Worm (Caenorhabditis elegans) whole organism, L1 larva: ENCODE measurements around the gene T23B12.5.

Experiments used
- C16A3.4 ChIP-seq: fragments of 150-350 bp; optimal IDR thresholded peaks from 2 replicates; lab custom pipeline; 2014; ENCODE audit warnings: missing biosample characterization, missing genetic modification characterization
- F16B12.6 ChIP-seq: fragments of 150-350 bp; optimal IDR thresholded peaks from 2 replicates; lab custom pipeline; 2014; ENCODE audit warnings: missing biosample characterization, missing genetic modification characterization
- Y116A8C.19 ChIP-seq: sonication (generic microtip); optimal IDR thresholded peaks from 2 replicates; lab custom pipeline; 2016; ENCODE audit warnings: missing compliant biosample characterization, missing genetic modification characterization, borderline replicate concordance
- aha-1 ChIP-seq: fragments of 150-350 bp; optimal IDR thresholded peaks from 2 replicates; lab custom pipeline; 2014; ENCODE audit warnings: missing biosample characterization, missing genetic modification characterization
- ama-1 ChIP-seq: fragments of 150-350 bp; optimal IDR thresholded peaks from 2 replicates; lab custom pipeline; 2014
- blmp-1 ChIP-seq: fragments of 150-350 bp; optimal IDR thresholded peaks from 2 replicates; lab custom pipeline; 2014; ENCODE audit warnings: missing biosample characterization, missing genetic modification characterization
- ceh-63 ChIP-seq: fragments of 200-800 bp; sonication (Bioruptor generic); optimal IDR thresholded peaks from 2 replicates; lab custom pipeline; 2018; ENCODE audit warnings: mild to moderate bottlenecking, missing genetic modification characterization, missing compliant biosample characterization
- ceh-82 ChIP-seq, 3 experiments: fragments of 150-350 bp in 1 of 3; sonication (generic microtip) in 2 of 3; optimal IDR thresholded peaks; 2 replicates each; lab custom pipeline; 2014 to 2017; ENCODE audit warnings: missing biosample characterization in 3 of 3, missing genetic modification characterization in 3 of 3
- ceh-88 ChIP-seq: fragments of 200-800 bp; sonication (Bioruptor generic); IDR thresholded peaks from 2 replicates; pipeline ENCODE4 v1.3.6; 2022; ENCODE audit warnings: missing genetic modification characterization, missing compliant biosample characterization
- dpl-1 ChIP-seq, 3 experiments: fragments of 150-350 bp in 2 of 3; sonication (generic microtip) in 1 of 3; optimal IDR thresholded peaks; 2 replicates each; lab custom pipeline; 2014 to 2017; ENCODE audit warnings: missing biosample characterization in 3 of 3, missing genetic modification characterization in 3 of 3, missing genetic modification reagents in 3 of 3
- efl-1 ChIP-seq, 4 experiments: fragments of 150-350 bp; optimal IDR thresholded peaks in 3 of 4; peaks in 1 of 4; 1 replicate in 1 of 4; 2 replicates in 3 of 4; lab custom pipeline; 2014; ENCODE audit warnings: missing biosample characterization in 2 of 4, missing genetic modification characterization in 2 of 4, missing genetic modification reagents in 2 of 4
- efl-3 ChIP-seq: fragments of 200-800 bp; sonication (Bioruptor generic); optimal IDR thresholded peaks from 2 replicates; lab custom pipeline; 2018; ENCODE audit warnings: mild to moderate bottlenecking, missing genetic modification characterization, missing compliant biosample characterization
- elt-2 ChIP-seq: sonication (generic microtip); optimal IDR thresholded peaks from 2 replicates; lab custom pipeline; 2016; ENCODE audit warnings: missing genetic modification characterization, mild to moderate bottlenecking, inconsistent platforms, missing compliant biosample characterization, missing genetic modification reagents
- elt-3 ChIP-seq, 6 experiments: fragments of 150-350 bp in 1 of 6; sonication (generic microtip); optimal IDR thresholded peaks; 2 replicates each; lab custom pipeline; 2017 to 2018; ENCODE audit warnings: missing biosample characterization in 6 of 6, missing genetic modification characterization in 6 of 6, inconsistent platforms in 1 of 6
- fkh-10 ChIP-seq: sonication (generic microtip); optimal IDR thresholded peaks from 2 replicates; lab custom pipeline; 2017; ENCODE audit warnings: missing biosample characterization, missing genetic modification reagents, missing genetic modification characterization
- fos-1 ChIP-seq: fragments of 150-350 bp; optimal IDR thresholded peaks from 2 replicates; lab custom pipeline; 2014; ENCODE audit warnings: missing biosample characterization, missing genetic modification characterization
- grh-1 ChIP-seq: fragments of 200-800 bp; sonication (Bioruptor generic); IDR thresholded peaks from 2 replicates; pipeline ENCODE4 v1.3.6; 2022; ENCODE audit warnings: missing genetic modification reagents, missing genetic modification characterization, missing compliant biosample characterization
- hpl-2 ChIP-seq: fragments of 150-350 bp; optimal IDR thresholded peaks from 2 replicates; lab custom pipeline; 2014; ENCODE audit warnings: missing biosample characterization, missing genetic modification reagents, missing genetic modification characterization
- isw-1 ChIP-seq: fragments of 200-800 bp; sonication (Bioruptor generic); IDR thresholded peaks from 2 replicates; pipeline ENCODE4 v1.3.6; 2022; ENCODE audit warnings: missing genetic modification characterization, missing compliant biosample characterization
- jun-1 ChIP-seq: fragments of 150-350 bp; optimal IDR thresholded peaks from 2 replicates; lab custom pipeline; 2014; ENCODE audit warnings: missing biosample characterization, missing genetic modification reagents, missing genetic modification characterization
- lin-13 ChIP-seq: fragments of 150-350 bp; optimal IDR thresholded peaks from 2 replicates; lab custom pipeline; 2014; ENCODE audit warnings: missing biosample characterization, missing genetic modification reagents, missing genetic modification characterization
- lin-14 ChIP-seq: fragments of 200-800 bp; sonication (Bioruptor generic); optimal IDR thresholded peaks from 2 replicates; lab custom pipeline; 2018; ENCODE audit warnings: mild to moderate bottlenecking, missing genetic modification characterization, moderate library complexity, missing compliant biosample characterization
- lin-35 ChIP-seq, 2 experiments: fragments of 150-350 bp; optimal IDR thresholded peaks; 2 replicates each; lab custom pipeline; 2014; ENCODE audit warnings: missing biosample characterization in 2 of 2, missing genetic modification characterization in 2 of 2, missing genetic modification reagents in 2 of 2
- lin-39 ChIP-seq: fragments of 150-350 bp; optimal IDR thresholded peaks from 2 replicates; lab custom pipeline; 2014; ENCODE audit warnings: missing biosample characterization, missing genetic modification reagents, missing genetic modification characterization
- lsy-2 ChIP-seq, 2 experiments: fragments of 150-350 bp; optimal IDR thresholded peaks; 2 replicates each; lab custom pipeline; 2014; ENCODE audit warnings: missing biosample characterization in 2 of 2, missing genetic modification characterization in 2 of 2
- mab-9 ChIP-seq: fragments of 200-800 bp; sonication (Bioruptor generic); IDR thresholded peaks from 2 replicates; pipeline ENCODE4 v1.3.6; 2022; ENCODE audit warnings: missing genetic modification reagents, missing genetic modification characterization, missing compliant biosample characterization
- mdl-1 ChIP-seq, 2 experiments: fragments of 150-350 bp; optimal IDR thresholded peaks; 2 replicates each; lab custom pipeline; 2014 to 2017; ENCODE audit warnings: missing biosample characterization in 2 of 2, missing genetic modification characterization in 2 of 2, inconsistent platforms in 1 of 2
- mef-2 ChIP-seq: fragments of 150-350 bp; optimal IDR thresholded peaks from 2 replicates; lab custom pipeline; 2014; ENCODE audit warnings: missing biosample characterization, missing genetic modification characterization
- mep-1 ChIP-seq: fragments of 150-350 bp; optimal IDR thresholded peaks from 2 replicates; lab custom pipeline; 2014; ENCODE audit warnings: missing biosample characterization, missing genetic modification characterization
- nhr-11 ChIP-seq: fragments of 150-350 bp; optimal IDR thresholded peaks from 2 replicates; lab custom pipeline; 2014; ENCODE audit warnings: missing biosample characterization, missing genetic modification characterization
- nhr-20 ChIP-seq: sonication (generic microtip); optimal IDR thresholded peaks from 2 replicates; lab custom pipeline; 2016; ENCODE audit warnings: mild to moderate bottlenecking, missing genetic modification characterization, missing compliant biosample characterization
- nhr-71 ChIP-seq: sonication (generic microtip); optimal IDR thresholded peaks from 2 replicates; lab custom pipeline; 2016; ENCODE audit warnings: mild to moderate bottlenecking, missing genetic modification characterization, moderate library complexity, missing compliant biosample characterization
- nhr-84 ChIP-seq: sonication (generic microtip); optimal IDR thresholded peaks from 2 replicates; lab custom pipeline; 2017; ENCODE audit warnings: missing biosample characterization, missing genetic modification characterization
- nhr-85 ChIP-seq: sonication (generic microtip); peaks from one replicate; lab custom pipeline; 2016; ENCODE audit warnings: missing genetic modification characterization, inconsistent platforms, missing compliant biosample characterization
- nhr-90 ChIP-seq: sonication (generic microtip); optimal IDR thresholded peaks from 2 replicates; lab custom pipeline; 2016; ENCODE audit warnings: mild to moderate bottlenecking, missing genetic modification characterization, missing compliant biosample characterization; ENCODE audit not compliant: poor library complexity
- pag-3 ChIP-seq: sonication (generic microtip); optimal IDR thresholded peaks from 2 replicates; lab custom pipeline; 2017; ENCODE audit warnings: missing genetic modification characterization, mild to moderate bottlenecking, missing compliant biosample characterization, antibody characterized with exemption, borderline replicate concordance; ENCODE audit not compliant: insufficient read depth
- pqm-1 ChIP-seq: sonication (generic microtip); optimal IDR thresholded peaks from 3 replicates; lab custom pipeline; 2017; ENCODE audit warnings: missing biosample characterization, missing genetic modification characterization
- rnt-1 ChIP-seq: sonication (generic microtip); optimal IDR thresholded peaks from 2 replicates; lab custom pipeline; 2016; ENCODE audit warnings: mild to moderate bottlenecking, missing genetic modification characterization, moderate library complexity, missing compliant biosample characterization
- snu-23 ChIP-seq: sonication (generic microtip); optimal IDR thresholded peaks from 2 replicates; lab custom pipeline; 2016; ENCODE audit warnings: missing genetic modification characterization, missing compliant biosample characterization
- sox-4 ChIP-seq: sonication (generic microtip); optimal IDR thresholded peaks from 2 replicates; lab custom pipeline; 2016; ENCODE audit warnings: missing genetic modification characterization, missing compliant biosample characterization
- sptf-1 ChIP-seq: fragments of 150-350 bp; optimal IDR thresholded peaks from 2 replicates; lab custom pipeline; 2014; ENCODE audit warnings: missing biosample characterization, missing genetic modification characterization
- sup-37 ChIP-seq: fragments of 200-800 bp; sonication (Bioruptor generic); optimal IDR thresholded peaks from 2 replicates; lab custom pipeline; 2018; ENCODE audit warnings: mild to moderate bottlenecking, missing genetic modification characterization, missing compliant biosample characterization
- unc-30 ChIP-seq: sonication (generic microtip); optimal IDR thresholded peaks from 2 replicates; lab custom pipeline; 2017; ENCODE audit warnings: missing biosample characterization, missing genetic modification characterization
- unc-98 ChIP-seq: fragments of 200-800 bp; sonication (Bioruptor generic); IDR thresholded peaks from 2 replicates; pipeline ENCODE4 v1.3.6; 2022; ENCODE audit warnings: missing genetic modification characterization, missing compliant biosample characterization
- xbp-1 ChIP-seq: sonication (generic microtip); optimal IDR thresholded peaks from 2 replicates; lab custom pipeline; 2016; ENCODE audit warnings: missing genetic modification characterization, missing compliant biosample characterization
- zip-4 ChIP-seq: fragments of 200-800 bp; sonication (Bioruptor generic); optimal IDR thresholded peaks from 2 replicates; lab custom pipeline; 2018; ENCODE audit warnings: mild to moderate bottlenecking, missing genetic modification characterization, moderate library complexity, missing compliant biosample characterization
- ztf-4 ChIP-seq: fragments of 150-350 bp; optimal IDR thresholded peaks from 2 replicates; lab custom pipeline; 2014; ENCODE audit warnings: missing biosample characterization, missing genetic modification characterization

The T23B12.5 gene

DNA sequence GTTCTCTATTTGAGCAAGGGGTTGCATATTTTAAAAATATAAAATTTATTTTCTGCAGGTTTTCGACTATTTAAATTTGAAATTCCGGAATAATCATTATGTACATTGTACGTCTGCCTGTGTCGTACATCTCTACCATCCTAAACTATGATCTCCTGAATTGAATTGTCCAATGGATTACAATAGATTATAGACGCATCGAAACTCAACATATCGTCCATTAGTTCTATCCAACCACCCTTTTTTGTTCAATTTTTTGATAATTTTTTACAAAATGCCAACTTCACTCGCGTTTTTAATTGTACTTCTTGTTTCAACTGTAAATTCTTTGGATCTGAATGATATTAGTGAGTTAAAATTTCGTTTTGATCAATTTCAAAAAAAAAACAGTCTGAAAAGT lies 37.4 kb downstream of the T23B12.5 start, which contains the start of gene F52E1.2:
TSS of gene F52E1.2 (plus strand) at position 190 of the 400 bp plus-strand sequence.
- no peak for TF ChIP-seq hpl-2 (GFP tag; lab: Kevin White, UChicago)
- no peak for TF ChIP-seq aha-1
- no peak for TF ChIP-seq ceh-63 (GFP tag; lab: Kevin White, UChicago)
- TF ChIP-seq mef-2 (tag; lab: Kevin White, UChicago), result no peak
- TF ChIP-seq nhr-84 (tag; lab: Kevin White, UChicago), result no peak
- TF ChIP-seq F16B12.6, result no peak
- TF ChIP-seq unc-30 (tag; lab: Kevin White, UChicago), result no peak
- no peak for TF ChIP-seq Y116A8C.19 (tag; lab: Kevin White, UChicago)
- no peak for TF ChIP-seq dpl-1 (GFP tag; optimal IDR thresholded peaks at IDR 0.05; lab: Kevin White, UChicago)
- TF ChIP-seq lin-13, result no peak
- no peak for TF ChIP-seq mep-1 (tag; lab: Kevin White, UChicago)
- no peak for TF ChIP-seq jun-1 (tag; lab: Kevin White, UChicago)
- no peak for TF ChIP-seq rnt-1
- no peak for TF ChIP-seq sptf-1
- TF ChIP-seq grh-1 (GFP tag; lab: Robert Waterston, UW), result no peak
- TF ChIP-seq, all 84 proteins: peak for 0

ce11 chrV:8409594-8409993 lies 38.2 kb downstream of the T23B12.5 start:
- TF ChIP-seq mab-9 (GFP tag; lab: Robert Waterston, UW) (no peak), sup-37 (GFP tag; lab: Kevin White, UChicago) (no peak), grh-1 (GFP tag; lab: Robert Waterston, UW) (no peak), pqm-1 (tag; lab: Kevin White, UChicago) (no peak), ceh-88 (GFP tag; lab: Robert Waterston, UW) (no peak), lin-13 (no peak), lin-14 (peak; percentile 5), pag-3 (tag; lab: Kevin White, UChicago) (no peak), ztf-4 (tag; lab: Kevin White, UChicago) (peak; percentile 27), hpl-2 (GFP tag; lab: Kevin White, UChicago) (no peak), blmp-1 (tag; lab: Kevin White, UChicago) (peak; percentile 100), lin-39 (tag; lab: Kevin White, UChicago) (no peak), nhr-11 (tag; lab: Kevin White, UChicago) (no peak), mdl-1 (tag; optimal IDR thresholded peaks at IDR 0.05; lab: Kevin White, UChicago) (no peak), elt-3 (tag; optimal IDR thresholded peaks at IDR 0.05; lab: Kevin White, UChicago) (peak in 1 of 6 experiments; percentile 33), lsy-2 (tag; optimal IDR thresholded peaks at IDR 0.05; lab: Kevin White, UChicago) (no peak)

ce11 chrV:8406911-8407310 lies 40.9 kb downstream of the T23B12.5 start:
- TF ChIP-seq aha-1, result no peak
- peak; percentile 27 for TF ChIP-seq nhr-90 (tag; lab: Kevin White, UChicago)
- no peak for TF ChIP-seq xbp-1 (tag; lab: Kevin White, UChicago)
- TF ChIP-seq mdl-1 (tag; optimal IDR thresholded peaks at IDR 0.05; lab: Kevin White, UChicago), result peak in 1 of 2 experiments; percentile 6
- no peak for TF ChIP-seq fkh-10 (GFP tag; lab: Kevin White, UChicago)
- peak in 1 of 2 experiments; percentile 19 for TF ChIP-seq lsy-2 (tag; optimal IDR thresholded peaks at IDR 0.05; lab: Kevin White, UChicago)
- TF ChIP-seq lin-14, result peak; percentile 88
- no peak for TF ChIP-seq elt-2 (tag; lab: Kevin White, UChicago)
- TF ChIP-seq fos-1 (tag; lab: Kevin White, UChicago), result no peak
- TF ChIP-seq elt-3 (tag; optimal IDR thresholded peaks at IDR 0.05; lab: Kevin White, UChicago), result peak in 2 of 6 experiments; percentile 47 to 70
- TF ChIP-seq blmp-1 (tag; lab: Kevin White, UChicago), result peak; percentile 77
- TF ChIP-seq nhr-71, result peak; percentile 30
- no peak for TF ChIP-seq isw-1 (GFP tag; lab: Robert Waterston, UW)
- no peak for TF ChIP-seq zip-4 (GFP tag; lab: Kevin White, UChicago)
- TF ChIP-seq mep-1 (tag; lab: Kevin White, UChicago), result peak; percentile 35
- TF ChIP-seq nhr-85 (tag; lab: Kevin White, UChicago), result peak; percentile 92
- no peak for TF ChIP-seq sox-4
- peak; percentile 80 for TF ChIP-seq pag-3 (tag; lab: Kevin White, UChicago)
- peak in 1 of 2 experiments; percentile 49 for TF ChIP-seq lin-35 (GFP tag; optimal IDR thresholded peaks at IDR 0.05; lab: Kevin White, UChicago)
- no peak for TF ChIP-seq ama-1 (lab: Kevin White, UChicago)
- TF ChIP-seq nhr-20 (tag; lab: Kevin White, UChicago), result peak; percentile 65
- peak; percentile 59 for TF ChIP-seq snu-23 (GFP tag; lab: Kevin White, UChicago)
- TF ChIP-seq C16A3.4, result peak; percentile 27
- TF ChIP-seq efl-3, result no peak
- TF ChIP-seq unc-98 (GFP tag; lab: Robert Waterston, UW), result no peak
- TF ChIP-seq efl-1 (optimal IDR thresholded peaks at IDR 0.05; lab: Kevin White, UChicago), result no peak
- TF ChIP-seq efl-1 (GFP tag; optimal IDR thresholded peaks at IDR 0.05 in 1 of 2; lab: Kevin White, UChicago), result no peak
- TF ChIP-seq ceh-82 (tag; optimal IDR thresholded peaks at IDR 0.05; lab: Kevin White, UChicago), result no peak
